Fruit fly (Drosophila melanogaster) Kc167 (cell line): ENCODE results near the gene CG4793.

ENCODE experiments used
- Sin3A ChIP-seq: fragments of >200 bp; optimal IDR thresholded peaks from 2 replicates; lab custom pipeline; 2018; ENCODE audit warnings: missing external identifiers
- insv ChIP-seq: fragments of >200 bp; optimal IDR thresholded peaks from 3 replicates; lab custom pipeline; 2018; ENCODE audit warnings: missing external identifiers
- ttk ChIP-seq: sonication (Bioruptor generic); optimal IDR thresholded peaks from 2 replicates; lab custom pipeline; 2017; ENCODE audit warnings: missing external identifiers

DNA sequence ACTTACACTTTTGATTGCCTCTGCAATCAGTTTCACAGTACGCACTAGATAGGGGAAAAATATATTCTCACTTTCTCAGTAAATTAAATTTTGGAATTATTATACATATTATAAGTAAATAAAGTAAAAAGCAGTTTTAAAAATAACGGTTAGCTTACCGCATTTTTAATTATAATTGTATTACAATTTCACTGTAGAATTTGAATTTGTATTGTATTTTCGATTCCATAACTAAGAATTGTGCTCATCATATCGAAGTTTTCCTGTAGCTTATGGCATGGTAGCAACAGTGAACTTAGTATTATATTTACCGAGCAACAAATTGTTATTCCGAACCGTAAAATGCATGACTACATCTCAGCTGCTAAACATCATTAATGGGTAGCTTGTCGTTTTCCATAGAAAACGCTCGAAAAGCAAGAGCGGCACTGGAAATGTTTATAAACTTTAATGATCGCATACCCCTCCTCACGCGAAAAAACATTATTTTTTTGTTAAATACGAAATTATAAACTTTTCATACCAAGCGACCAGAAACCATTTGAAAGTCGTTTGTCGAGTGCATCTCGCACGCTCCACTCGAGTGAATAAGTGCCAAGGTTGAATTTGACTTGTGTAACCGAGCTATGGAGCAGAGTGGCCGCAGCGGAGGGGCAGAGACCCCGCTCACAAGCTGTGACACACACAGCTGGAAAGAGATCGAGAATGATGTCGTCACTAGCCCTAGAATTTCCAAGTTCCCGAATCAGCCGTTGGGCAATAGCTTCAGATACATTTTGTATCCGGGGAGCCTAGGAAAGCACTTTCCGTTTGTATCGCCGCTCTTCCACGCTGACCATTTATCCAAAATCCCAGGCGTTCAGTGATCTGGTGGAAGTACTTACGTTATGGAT, 10.9 kb upstream of the CG4793 start:
- TF ChIP-seq insv (lab: Kevin White, UChicago) (no peak), ttk (lab: Kevin White, UChicago) (no peak), Sin3A (no peak)
